Fruit fly (Drosophila melanogaster) whole organism, prepupa: ENCODE results near the gene DIP-epsilon.

Experiments
- Blimp-1 ChIP-seq: fragments of 200-800 bp; sonication (Bioruptor generic); optimal IDR thresholded peaks from 3 replicates; lab custom pipeline; 2017; ENCODE audit warnings: missing biosample characterization, missing genetic modification characterization, mild to moderate bottlenecking, moderate library complexity, missing genetic modification reagents
- CG10631 ChIP-seq: fragments of 200-800 bp; sonication (Bioruptor generic); optimal IDR thresholded peaks from 2 replicates; lab custom pipeline; 2016; ENCODE audit warnings: missing biosample characterization, missing genetic modification characterization
- CG10669 ChIP-seq: fragments of 200-800 bp; sonication (Bioruptor generic); optimal IDR thresholded peaks from 3 replicates; lab custom pipeline; 2018; ENCODE audit warnings: missing biosample characterization, mild to moderate bottlenecking, missing genetic modification characterization, moderate library complexity
- CG15336 ChIP-seq: fragments of 200-800 bp; sonication (Bioruptor generic); IDR thresholded peaks from 2 replicates; pipeline ENCODE4 v1.3.6; 2022; ENCODE audit warnings: missing biosample characterization, missing genetic modification characterization
- CG16779 ChIP-seq: fragments of 200-800 bp; sonication (Bioruptor generic); optimal IDR thresholded peaks from 3 replicates; lab custom pipeline; 2017; ENCODE audit warnings: missing biosample characterization, mild to moderate bottlenecking, missing genetic modification characterization
- CG31627 ChIP-seq: fragments of 200-800 bp; sonication (Bioruptor generic); optimal IDR thresholded peaks from 3 replicates; lab custom pipeline; 2016; ENCODE audit warnings: missing biosample characterization, missing genetic modification characterization
- CG32006 ChIP-seq: fragments of 200-800 bp; sonication (Bioruptor generic); optimal IDR thresholded peaks from 3 replicates; lab custom pipeline; 2017; ENCODE audit warnings: missing biosample characterization, mild to moderate bottlenecking, missing genetic modification characterization
- CG3919 ChIP-seq: fragments of 200-800 bp; sonication (Bioruptor generic); optimal IDR thresholded peaks from 3 replicates; lab custom pipeline; 2016; ENCODE audit warnings: missing biosample characterization, missing genetic modification characterization
- CG6163 ChIP-seq: fragments of 200-800 bp; sonication (Bioruptor generic); IDR thresholded peaks from 3 replicates; pipeline ENCODE4 v1.3.6; 2022; ENCODE audit warnings: missing biosample characterization, missing genetic modification characterization
- CG6808 ChIP-seq: fragments of 200-800 bp; sonication (Bioruptor generic); optimal IDR thresholded peaks from 3 replicates; lab custom pipeline; 2017; ENCODE audit warnings: missing biosample characterization, missing genetic modification characterization, mild to moderate bottlenecking, moderate library complexity, missing genetic modification reagents
- CG6854 ChIP-seq: fragments of 200-800 bp; sonication (Bioruptor generic); optimal IDR thresholded peaks from 2 replicates; lab custom pipeline; 2017; ENCODE audit warnings: missing biosample characterization, mild to moderate bottlenecking, missing genetic modification characterization
- Eip75B ChIP-seq: fragments of 200-800 bp; sonication (Bioruptor generic); optimal IDR thresholded peaks from 3 replicates; lab custom pipeline; 2016; ENCODE audit warnings: missing biosample characterization, missing genetic modification characterization
- Eip78C ChIP-seq: fragments of 200-800 bp; sonication (Bioruptor generic); peaks from one replicate; lab custom pipeline; 2016; ENCODE audit warnings: missing biosample characterization, missing genetic modification characterization
- Eip93F ChIP-seq: fragments of 200-800 bp; sonication (Bioruptor generic); optimal IDR thresholded peaks from 2 replicates; lab custom pipeline; 2016; ENCODE audit warnings: missing biosample characterization, mild to moderate bottlenecking, missing genetic modification characterization
- Ets96B ChIP-seq: fragments of 200-800 bp; optimal IDR thresholded peaks from 2 replicates; lab custom pipeline; 2019; ENCODE audit warnings: missing biosample characterization, mild to moderate bottlenecking, missing genetic modification characterization, moderate library complexity
- Gug ChIP-seq: fragments of 200-800 bp; sonication (Bioruptor generic); IDR thresholded peaks from 2 replicates; pipeline ENCODE4 v1.3.6; 2022; ENCODE audit warnings: missing biosample characterization, missing genetic modification characterization
- Hr39 ChIP-seq: fragments of 200-800 bp; sonication (Bioruptor generic); optimal IDR thresholded peaks from 2 replicates; lab custom pipeline; 2016; ENCODE audit warnings: missing biosample characterization, missing genetic modification characterization
- Hr4 ChIP-seq: fragments of 200-800 bp; sonication (Bioruptor generic); optimal IDR thresholded peaks from 3 replicates; lab custom pipeline; 2016; ENCODE audit warnings: missing biosample characterization, missing genetic modification characterization
- Lpt ChIP-seq: fragments of 200-800 bp; sonication (Bioruptor generic); optimal IDR thresholded peaks from 3 replicates; lab custom pipeline; 2016; ENCODE audit warnings: missing biosample characterization, missing genetic modification characterization
- Met ChIP-seq: fragments of 200-800 bp; sonication (Bioruptor generic); optimal IDR thresholded peaks from 3 replicates; lab custom pipeline; 2016; ENCODE audit warnings: missing biosample characterization, missing genetic modification characterization
- OdsH ChIP-seq: fragments of 200-800 bp; sonication (Bioruptor generic); optimal IDR thresholded peaks from 3 replicates; lab custom pipeline; 2016; ENCODE audit warnings: missing biosample characterization, missing genetic modification characterization
- Smox ChIP-seq: fragments of 200-800 bp; sonication (Bioruptor generic); optimal IDR thresholded peaks from 3 replicates; lab custom pipeline; 2016; ENCODE audit warnings: missing biosample characterization, missing genetic modification characterization
- Sox102F ChIP-seq: fragments of 200-800 bp; sonication (Bioruptor generic); optimal IDR thresholded peaks from 2 replicates; lab custom pipeline; 2016; ENCODE audit warnings: missing biosample characterization, mild to moderate bottlenecking, missing genetic modification characterization
- Sox14 ChIP-seq: fragments of 200-800 bp; sonication (Bioruptor generic); optimal IDR thresholded peaks from 3 replicates; lab custom pipeline; 2016; ENCODE audit warnings: missing biosample characterization, missing genetic modification characterization
- Sox15 ChIP-seq: fragments of 200-800 bp; sonication (Bioruptor generic); optimal IDR thresholded peaks from 3 replicates; lab custom pipeline; 2016; ENCODE audit warnings: missing biosample characterization, missing genetic modification characterization
- achi ChIP-seq: fragments of 200-800 bp; sonication (Bioruptor generic); optimal IDR thresholded peaks from 3 replicates; lab custom pipeline; 2016; ENCODE audit warnings: missing biosample characterization, missing genetic modification characterization
- acj6 ChIP-seq: fragments of 200-800 bp; sonication (Bioruptor generic); optimal IDR thresholded peaks from 3 replicates; lab custom pipeline; 2016; ENCODE audit warnings: missing biosample characterization, missing genetic modification characterization
- cyc ChIP-seq: fragments of 200-800 bp; sonication (Bioruptor generic); optimal IDR thresholded peaks from 3 replicates; lab custom pipeline; 2016; ENCODE audit warnings: missing biosample characterization, missing genetic modification characterization
- dac ChIP-seq: fragments of 200-800 bp; sonication (Bioruptor generic); optimal IDR thresholded peaks from 2 replicates; lab custom pipeline; 2017; ENCODE audit warnings: missing biosample characterization, mild to moderate bottlenecking, missing genetic modification characterization
- dsx ChIP-seq: fragments of 200-800 bp; optimal IDR thresholded peaks from 3 replicates; lab custom pipeline; 2019; ENCODE audit warnings: missing biosample characterization, mild to moderate bottlenecking, missing genetic modification characterization, moderate library complexity; ENCODE audit not compliant: poor library complexity, severe bottlenecking
- eg ChIP-seq: fragments of 200-800 bp; sonication (Bioruptor generic); IDR thresholded peaks from 3 replicates; pipeline ENCODE4 v1.3.6; 2022; ENCODE audit warnings: missing biosample characterization, missing genetic modification characterization
- esn ChIP-seq: fragments of 200-800 bp; sonication (Bioruptor generic); optimal IDR thresholded peaks from 2 replicates; lab custom pipeline; 2016; ENCODE audit warnings: missing biosample characterization, mild to moderate bottlenecking, missing genetic modification characterization, moderate library complexity
- fd85E ChIP-seq: fragments of 200-800 bp; sonication (Bioruptor generic); optimal IDR thresholded peaks from 3 replicates; lab custom pipeline; 2016; ENCODE audit warnings: missing biosample characterization, missing genetic modification characterization
- fkh ChIP-seq: fragments of 200-800 bp; sonication (Bioruptor generic); optimal IDR thresholded peaks from 3 replicates; lab custom pipeline; 2017; ENCODE audit warnings: missing biosample characterization, mild to moderate bottlenecking, missing genetic modification characterization, moderate library complexity
- lz ChIP-seq: fragments of 200-800 bp; sonication (Bioruptor generic); optimal IDR thresholded peaks from 3 replicates; lab custom pipeline; 2016; ENCODE audit warnings: missing biosample characterization, missing genetic modification characterization
- pdm3 ChIP-seq: fragments of 200-800 bp; sonication (Bioruptor generic); optimal IDR thresholded peaks from 3 replicates; lab custom pipeline; 2016; ENCODE audit warnings: missing biosample characterization, missing genetic modification characterization
- topi ChIP-seq: fragments of 200-800 bp; sonication (Bioruptor generic); optimal IDR thresholded peaks from 3 replicates; lab custom pipeline; 2016; ENCODE audit warnings: missing biosample characterization, missing genetic modification characterization
- vri ChIP-seq: fragments of 200-800 bp; sonication (Bioruptor generic); optimal IDR thresholded peaks from 3 replicates; lab custom pipeline; 2016; ENCODE audit warnings: missing biosample characterization, mild to moderate bottlenecking, missing genetic modification characterization

The DIP-epsilon gene

dm6 chr2L:6339010-6339897, 71.9 kb downstream of the DIP-epsilon start (continued):
- TF ChIP-seq CG3919 (no peak), Eip78C (peak; percentile 81), achi (GFP tag; lab: Kevin White, UChicago) (peak; percentile 6), dac (GFP tag; lab: Kevin White, UChicago) (peak; percentile 18), Gug (GFP tag; lab: Robert Waterston, UW) (peak; percentile 13; the same call in 1 of the 2 replicates), pdm3 (GFP tag; lab: Kevin White, UChicago) (no peak), CG16779 (peak; percentile 19), Sox102F (GFP tag; lab: Kevin White, UChicago) (peak; percentile 23), CG31627 (GFP tag; lab: Kevin White, UChicago) (peak; percentile 38), CG10669 (GFP tag; lab: Kevin White, UChicago) (peak; percentile 27)

dm6 chr2L:6338367-6338975, 72.7 kb downstream of the DIP-epsilon start, which contains the start of the genes Pez and Cpr:
Gene Pez, minus strand, starts transcription at chr2L:6338671.
Gene Cpr, plus strand, starts transcription at chr2L:6338836.
- peak; percentile 33 for TF ChIP-seq vri
- TF ChIP-seq Sox14 (GFP tag; lab: Kevin White, UChicago): peak; percentile 28
- TF ChIP-seq CG31627 (GFP tag; lab: Kevin White, UChicago): peak; percentile 26
- no peak for TF ChIP-seq OdsH
- TF ChIP-seq CG16779: no peak
- peak; percentile 56; the same call in 1 of the 3 replicates for TF ChIP-seq eg (GFP tag; lab: Robert Waterston, UW)
- TF ChIP-seq Hr4 (GFP tag; lab: Kevin White, UChicago): no peak
- TF ChIP-seq CG6163 (GFP tag; lab: Robert Waterston, UW): peak; percentile 47
- TF ChIP-seq lz (GFP tag; lab: Kevin White, UChicago): peak; percentile 24
- TF ChIP-seq Eip78C: peak; percentile 47
- TF ChIP-seq Lpt (GFP tag; lab: Kevin White, UChicago): no peak
- TF ChIP-seq CG15336: 0 out of 2 replicates have a peak, but pooled peaks have one; percentile 6
- peak; percentile 23 for TF ChIP-seq topi (GFP tag; lab: Kevin White, UChicago)
- no peak for TF ChIP-seq dac (GFP tag; lab: Kevin White, UChicago)
- peak; percentile 21 for TF ChIP-seq cyc (GFP tag; lab: Kevin White, UChicago)
- TF ChIP-seq CG32006 (GFP tag; lab: Kevin White, UChicago): no peak
- TF ChIP-seq esn (GFP tag; lab: Kevin White, UChicago): peak; percentile 25
- no peak for TF ChIP-seq acj6 (GFP tag; lab: Kevin White, UChicago)
- TF ChIP-seq Eip93F: peak; percentile 7

- TF ChIP-seq CG10669 (GFP tag; lab: Kevin White, UChicago) (no peak), CG15336 (no peak), Smox (GFP tag; lab: Kevin White, UChicago) (no peak), CG6854 (no peak), dsx (GFP tag; lab: Kevin White, UChicago) (no peak), Met (no peak), Eip93F (no peak), Sox15 (GFP tag; lab: Kevin White, UChicago) (no peak), OdsH (no peak), Blimp-1 (GFP tag; lab: Kevin White, UChicago) (no peak), Eip78C (no peak), CG6808 (GFP tag; lab: Kevin White, UChicago) (no peak), CG10631 (no peak), Hr39 (GFP tag; lab: Kevin White, UChicago) (no peak), Ets96B (no peak), fd85E (GFP tag; lab: Kevin White, UChicago) (no peak), Eip75B (GFP tag; lab: Kevin White, UChicago) (no peak), vri (no peak), CG16779 (no peak), fkh (GFP tag; lab: Kevin White, UChicago) (no peak)
- TF ChIP-seq, all 60 proteins: peak for 0
These were observed 73.2 kb downstream of the DIP-epsilon start for dm6 chr2L:6337843-6338366.
